Worm (Caenorhabditis elegans): ENCODE results near the gene T28A11.25.

DNA sequence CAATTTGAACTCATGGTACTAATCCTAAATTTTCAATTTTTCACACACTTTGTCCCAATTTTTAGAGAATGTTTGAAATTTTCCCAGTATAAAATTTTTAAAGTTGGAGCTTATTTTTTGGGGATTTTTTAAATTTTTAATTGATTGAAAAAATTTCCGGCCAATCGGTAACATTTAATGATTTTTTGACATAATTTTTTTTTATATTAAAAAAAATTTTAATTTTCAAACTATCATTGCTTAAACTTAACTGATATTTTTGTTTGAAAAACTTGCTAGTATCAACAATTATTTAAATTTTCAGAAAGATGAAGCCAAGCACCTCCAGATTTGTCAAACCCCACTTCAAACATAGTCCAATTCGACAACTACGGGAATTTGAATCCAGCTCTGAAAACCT, 24.3 kb upstream of the T28A11.25 start, which contains the start of gene T28A11.22:
- no peak for TF ChIP-seq nhr-10 (tag; optimal IDR thresholded peaks at IDR 0.05)
- no peak for TF ChIP-seq unc-62 (GFP tag; optimal IDR thresholded peaks at IDR 0.05 in 1 of 2)
- no peak for TF ChIP-seq unc-62 (tag; optimal IDR thresholded peaks at IDR 0.05)
- TF ChIP-seq ZK546.5 (tag; optimal IDR thresholded peaks at IDR 0.05): no peak
- TF ChIP-seq nhr-76 (tag; optimal IDR thresholded peaks at IDR 0.05): no peak
- no peak for TF ChIP-seq aha-1 (tag)
- TF ChIP-seq ces-1 (GFP tag; optimal IDR thresholded peaks at IDR 0.05): no peak
- no peak for TF ChIP-seq hif-1 (tag; optimal IDR thresholded peaks at IDR 0.05)
- no peak for TF ChIP-seq spr-3 (GFP tag; optimal IDR thresholded peaks at IDR 0.05)
- no peak for TF ChIP-seq tag-97 (GFP tag; IDR thresholded peaks at IDR 0.05)
- no peak for TF ChIP-seq F10B5.3 (tag; optimal IDR thresholded peaks at IDR 0.05)
- TF ChIP-seq nhr-237 (tag; optimal IDR thresholded peaks at IDR 0.05): no peak
- no peak for TF ChIP-seq spr-1 (tag; optimal IDR thresholded peaks at IDR 0.05)
- no peak for TF ChIP-seq lin-15B (tag; optimal IDR thresholded peaks at IDR 0.05)

Measured in whole organism, L4 larva.